Fruit fly (Drosophila melanogaster): ENCODE data around the gene Pdha.

The Pdha gene

DNA sequence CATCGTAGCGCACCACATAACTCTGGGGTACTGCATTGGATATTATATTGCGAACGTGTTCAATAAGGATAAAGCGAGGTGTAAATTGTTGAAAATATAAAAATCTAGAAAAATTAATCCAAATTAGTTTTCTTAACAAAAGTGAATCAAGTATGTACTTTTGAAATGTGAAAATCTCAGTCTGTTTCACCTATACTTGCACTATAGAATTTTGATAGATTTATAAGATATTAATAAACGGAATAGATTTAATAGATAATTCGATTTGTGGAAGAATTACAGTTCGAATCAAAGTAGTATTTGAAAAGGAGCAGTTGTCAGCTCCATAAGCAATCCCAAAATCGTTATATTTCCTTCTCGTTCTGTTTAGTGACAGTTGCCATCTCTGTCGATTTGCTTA is 2.9 kb downstream of the Pdha start, which contains the start of gene CG7024:
CG7024 (plus strand) TSS at position 301 of the 400 bp plus-strand sequence.
- TF ChIP-seq CG17361 (GFP tag; IDR thresholded peaks at IDR 0.05) (no peak), chm (GFP tag; IDR thresholded peaks at IDR 0.05) (no peak), CG18619 (GFP tag; optimal IDR thresholded peaks at IDR 0.05) (no peak)

DNA sequence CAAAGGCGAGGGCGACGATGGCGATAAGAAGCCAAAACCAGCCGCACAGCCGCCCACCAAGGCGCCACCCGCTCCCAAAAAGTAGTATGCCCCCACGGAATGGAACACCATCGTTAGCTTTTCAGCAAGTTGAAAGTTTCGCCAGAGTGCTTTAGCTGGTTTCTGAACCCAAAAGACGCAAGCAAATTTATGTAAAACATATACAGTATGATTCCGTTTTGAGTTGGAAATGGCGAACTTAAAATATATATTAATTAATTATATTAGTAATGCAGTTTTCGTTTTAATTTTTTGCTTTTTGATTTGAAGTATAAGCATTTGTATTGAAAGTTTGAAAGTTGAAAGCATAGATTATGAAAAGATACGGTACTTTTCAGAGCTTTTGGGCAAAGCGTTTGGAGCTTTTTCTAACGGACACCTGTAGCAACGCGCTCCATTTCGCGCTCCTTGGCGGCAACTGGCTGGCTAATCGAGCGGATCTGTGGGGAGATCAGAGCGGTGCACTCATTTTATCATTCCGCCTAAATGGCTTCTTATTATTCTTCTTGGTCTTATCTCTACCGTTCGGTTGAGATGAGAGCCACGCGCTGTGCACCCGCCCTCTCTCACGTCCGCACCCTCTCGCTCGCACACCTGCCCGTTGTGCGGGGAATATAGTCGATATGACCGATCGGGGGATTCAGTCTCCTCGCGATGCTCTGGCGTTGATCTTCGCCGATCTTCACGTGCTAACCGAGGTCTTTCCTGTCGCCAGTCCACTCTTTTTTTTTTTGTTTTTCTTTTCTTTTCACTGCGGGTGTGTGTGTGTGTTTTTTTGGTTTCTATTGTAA is 5.4 kb downstream of the Pdha start, which contains the start of gene Proc-R:
Proc-R (plus strand) TSS at position 680 of the 830 bp plus-strand sequence.
- TF ChIP-seq CG8388 (GFP tag; optimal IDR thresholded peaks at IDR 0.05) (no peak), CG4360 (GFP tag; IDR thresholded peaks at IDR 0.05) (no peak), shn (GFP tag; optimal IDR thresholded peaks at IDR 0.05) (no peak), CG1832 (GFP tag; optimal IDR thresholded peaks at IDR 0.05) (peak; percentile 31), gro (GFP tag; optimal IDR thresholded peaks at IDR 0.05) (no peak), CG14667 (GFP tag; IDR thresholded peaks at IDR 0.05) (no peak), CG2120 (GFP tag; optimal IDR thresholded peaks at IDR 0.05) (no peak), Gug (GFP tag; IDR thresholded peaks at IDR 0.05) (no peak), sens-2 (GFP tag; IDR thresholded peaks at IDR 0.05) (no peak), CG18764 (GFP tag; optimal IDR thresholded peaks at IDR 0.05) (no peak), Ada2b (GFP tag; IDR thresholded peaks at IDR 0.05) (no peak), sr (GFP tag; IDR thresholded peaks at IDR 0.05) (0 out of 3 replicates have a peak, but pooled peaks have one; percentile 10), cwo (GFP tag; optimal IDR thresholded peaks at IDR 0.05) (no peak), Nf-YC (tag; optimal IDR thresholded peaks at IDR 0.05) (no peak), CG34376 (GFP tag; optimal IDR thresholded peaks at IDR 0.05) (no peak), sima (GFP tag; optimal IDR thresholded peaks at IDR 0.05) (no peak), ems (GFP tag; optimal IDR thresholded peaks at IDR 0.05) (no peak), gcm2 (GFP tag; optimal IDR thresholded peaks at IDR 0.05) (no peak), abd-A (tag; optimal IDR thresholded peaks at IDR 0.05) (no peak), CG8478 (optimal IDR thresholded peaks at IDR 0.05) (no peak), yki (optimal IDR thresholded peaks at IDR 0.05) (no peak), CG2116 (GFP tag; optimal IDR thresholded peaks at IDR 0.05) (no peak), ranshi (GFP tag; IDR thresholded peaks at IDR 0.05) (no peak), fd64A (GFP tag; optimal IDR thresholded peaks at IDR 0.05) (no peak), CG14860 (GFP tag; IDR thresholded peaks at IDR 0.05; ENCODE audit: partially characterized antibody) (no peak), Aef1 (GFP tag; IDR thresholded peaks at IDR 0.05) (no peak), Poxn (GFP tag; IDR thresholded peaks at IDR 0.05) (no peak), fu2 (GFP tag; optimal IDR thresholded peaks at IDR 0.05) (no peak), CG11247 (GFP tag; IDR thresholded peaks at IDR 0.05) (no peak), Meics (GFP tag; optimal IDR thresholded peaks at IDR 0.05) (no peak), Camta (GFP tag; optimal IDR thresholded peaks at IDR 0.05) (no peak), NK7.1 (GFP tag; optimal IDR thresholded peaks at IDR 0.05) (no peak), Tbp (GFP tag; optimal IDR thresholded peaks at IDR 0.05) (no peak), hkb (optimal IDR thresholded peaks at IDR 0.05) (no peak), hkb (GFP tag; IDR thresholded peaks at IDR 0.05) (no peak), HLHmδ (GFP tag; optimal IDR thresholded peaks at IDR 0.05) (no peak), onecut (GFP tag; IDR thresholded peaks at IDR 0.05) (no peak), Oaz (GFP tag; IDR thresholded peaks at IDR 0.05) (no peak), ro (GFP tag; IDR thresholded peaks at IDR 0.05) (no peak), insv (GFP tag; optimal IDR thresholded peaks at IDR 0.05) (no peak), ssp (GFP tag; IDR thresholded peaks at IDR 0.05) (no peak), CG8359 (GFP tag; optimal IDR thresholded peaks at IDR 0.05; ENCODE audit: borderline replicate concordance) (no peak), sens (GFP tag) (peak; percentile 64), CG15601 (tag; optimal IDR thresholded peaks at IDR 0.05) (no peak), lola (GFP tag; optimal IDR thresholded peaks at IDR 0.05) (no peak), Dp (GFP tag; optimal IDR thresholded peaks at IDR 0.05) (peak; percentile 18), NfI (GFP tag; optimal IDR thresholded peaks at IDR 0.05) (no peak)
